Worm (Caenorhabditis elegans): ENCODE measurements around the gene tbc-18.

ce11 chrX:8418382-8418781 lies 40.0 kb downstream of the tbc-18 start, which contains the start of gene spp-13:
- TF ChIP-seq ets-4 (tag; optimal IDR thresholded peaks at IDR 0.05): no peak
- TF ChIP-seq ttx-3 (tag; optimal IDR thresholded peaks at IDR 0.05): no peak
- no peak for TF ChIP-seq pqm-1 (tag; optimal IDR thresholded peaks at IDR 0.05)
- no peak for TF ChIP-seq tbx-2 (tag; optimal IDR thresholded peaks at IDR 0.05)
- no peak for TF ChIP-seq pha-4 (tag; optimal IDR thresholded peaks at IDR 0.05)
- TF ChIP-seq ceh-9 (tag; optimal IDR thresholded peaks at IDR 0.05): no peak
- no peak for TF ChIP-seq lin-11 (tag; optimal IDR thresholded peaks at IDR 0.05)
- no peak for TF ChIP-seq ceh-22 (tag; optimal IDR thresholded peaks at IDR 0.05)
